Worm (Caenorhabditis elegans): Measurements from ENCODE around the gene C53A5.11.

- TF ChIP-seq hlh-30 (tag; optimal IDR thresholded peaks at IDR 0.05; ENCODE audit: insufficient read depth) = no peak
- no peak for TF ChIP-seq ceh-28 (tag; optimal IDR thresholded peaks at IDR 0.05)
- peak in 1 of 2 experiments; percentile 80 for TF ChIP-seq unc-62 (GFP tag; optimal IDR thresholded peaks at IDR 0.05 in 1 of 2)
- TF ChIP-seq unc-62 (tag; optimal IDR thresholded peaks at IDR 0.05) = no peak
- no peak for TF ChIP-seq dmd-6 (GFP tag; IDR thresholded peaks at IDR 0.05)
- TF ChIP-seq ces-1 (GFP tag; optimal IDR thresholded peaks at IDR 0.05) = no peak
Observed at ce11 chrV:14585351-14585750, 22.7 kb downstream of the C53A5.11 start, which contains the start of gene Y40H4A.2.
